Worm (Caenorhabditis elegans) whole organism, early embryonic: Measurements from ENCODE around the gene F54H12.4.

ENCODE experiments used
- F13C5.2 ChIP-seq: sonication (generic microtip); optimal IDR thresholded peaks from 2 replicates; lab custom pipeline; 2017; ENCODE audit warnings: mild to moderate bottlenecking, missing genetic modification characterization, inconsistent platforms, missing compliant biosample characterization
- aly-1 ChIP-seq: sonication (generic microtip); optimal IDR thresholded peaks from 2 replicates; lab custom pipeline; 2016; ENCODE audit warnings: missing genetic modification characterization, missing compliant biosample characterization
- ama-1 ChIP-seq: fragments of 150-350 bp; optimal IDR thresholded peaks from 2 replicates; lab custom pipeline; 2014
- ceh-36 ChIP-seq: sonication (generic microtip); optimal IDR thresholded peaks from 2 replicates; lab custom pipeline; 2016; ENCODE audit warnings: missing genetic modification characterization, inconsistent platforms, missing compliant biosample characterization
- flt-1 ChIP-seq: fragments of 200-800 bp; sonication (Bioruptor generic); IDR thresholded peaks from 2 replicates; pipeline ENCODE4 v1.3.6; 2022; ENCODE audit warnings: missing genetic modification characterization, missing compliant biosample characterization
- pes-1 ChIP-seq: fragments of 200-800 bp; sonication (Bioruptor generic); IDR thresholded peaks from 2 replicates; pipeline ENCODE4 v1.3.6; 2022; ENCODE audit warnings: missing genetic modification reagents, missing genetic modification characterization, missing compliant biosample characterization
- tbx-37 ChIP-seq: fragments of 200-800 bp; sonication (Bioruptor generic); conservative IDR thresholded peaks from 2 replicates; pipeline ENCODE4 v1.3.6; 2022; ENCODE audit warnings: missing genetic modification reagents, missing genetic modification characterization, missing compliant biosample characterization

DNA sequence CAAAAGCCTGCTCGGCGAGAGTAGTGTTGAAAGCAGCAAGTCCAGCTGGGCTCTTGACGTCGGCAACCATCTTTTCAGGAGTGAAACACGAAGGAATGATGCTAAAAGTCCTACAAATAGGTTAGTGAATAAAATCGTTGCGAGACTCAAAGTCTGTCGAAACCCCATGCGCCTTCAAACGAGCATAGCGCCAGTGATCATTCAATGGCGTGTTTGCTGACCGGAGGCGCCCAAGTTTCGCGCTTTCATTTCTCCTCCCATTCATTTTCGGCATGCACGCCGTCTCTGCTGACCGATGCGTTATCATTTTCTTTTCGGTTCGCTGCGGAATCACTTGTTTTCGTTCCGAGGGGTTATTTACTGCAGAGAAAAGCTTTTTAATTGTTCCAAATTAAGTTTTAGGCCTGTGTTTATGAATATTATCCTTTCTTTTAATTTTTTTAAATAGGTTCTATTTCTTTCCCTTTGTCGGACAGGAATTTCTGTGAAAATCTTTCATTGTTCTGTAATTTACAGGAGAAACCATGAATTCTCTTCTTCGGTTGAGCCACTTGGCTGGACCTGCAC, 10.7 kb upstream of the F54H12.4 start, which contains the start of the genes eef-1B.1 and aco-2:
- no peak for TF ChIP-seq ama-1 (lab: Kevin White, UChicago)
- TF ChIP-seq ceh-36 (tag; lab: Kevin White, UChicago) = no peak
- no peak for TF ChIP-seq pes-1 (GFP tag; lab: Robert Waterston, UW)
- no peak for TF ChIP-seq aly-1 (tag; lab: Kevin White, UChicago)
- TF ChIP-seq flt-1 (GFP tag; lab: Robert Waterston, UW) = no peak
- no peak for TF ChIP-seq tbx-37
- TF ChIP-seq F13C5.2 = peak; percentile 44
